Fruit fly (Drosophila melanogaster): ENCODE measurements around the gene CG34417.

DNA sequence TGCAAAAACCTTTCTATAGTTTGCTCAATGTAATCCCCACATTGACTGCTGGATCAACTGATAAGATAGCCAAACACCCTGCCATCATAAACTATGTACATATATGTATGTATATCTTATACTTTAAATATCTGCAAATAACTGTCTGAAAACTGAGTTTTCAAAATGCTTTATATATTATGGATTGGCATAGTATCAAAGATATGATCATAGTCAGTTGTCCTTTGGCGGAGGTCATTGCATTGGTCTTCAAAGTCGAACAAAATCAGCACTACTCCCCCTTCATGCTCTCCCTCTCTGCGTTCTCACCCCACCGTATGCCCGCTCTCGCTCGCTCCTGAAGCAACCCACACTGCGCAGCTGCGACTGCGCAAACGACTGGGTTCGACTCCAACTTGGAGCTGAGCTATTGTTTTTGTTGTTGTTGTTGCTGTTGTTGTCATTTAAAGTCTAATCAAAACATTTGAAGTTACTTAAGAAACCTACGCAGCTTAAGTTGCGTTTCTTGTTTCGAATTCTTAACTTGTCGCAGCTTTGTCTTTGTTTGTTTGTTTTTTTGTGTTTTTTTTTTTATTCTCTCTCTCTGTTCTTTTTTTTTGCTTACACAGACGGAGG lies 84.5 kb downstream of the CG34417 start:
- no peak for TF ChIP-seq Dif (GFP tag; optimal IDR thresholded peaks at IDR 0.05; ENCODE audit: partially characterized antibody)
- TF ChIP-seq HLH106 (tag; optimal IDR thresholded peaks at IDR 0.05), result no peak
- peak; percentile 29 for TF ChIP-seq fru (GFP tag; optimal IDR thresholded peaks at IDR 0.05)
- no peak for TF ChIP-seq Hr78 (GFP tag; optimal IDR thresholded peaks at IDR 0.05)
- no peak for TF ChIP-seq usp (GFP tag; optimal IDR thresholded peaks at IDR 0.05)
- no peak for TF ChIP-seq Rel (GFP tag; optimal IDR thresholded peaks at IDR 0.05)
- no peak for TF ChIP-seq Rel (tag; optimal IDR thresholded peaks at IDR 0.05)

Measured in whole organism, wandering third instar larva.